Worm (Caenorhabditis elegans) whole organism, L2 larva: Measurements from ENCODE around the gene C46A5.4.

Experiments
- ceh-82 ChIP-seq: fragments of 150-350 bp; optimal IDR thresholded peaks from 2 replicates; lab custom pipeline; 2014; ENCODE audit warnings: missing biosample characterization, missing genetic modification characterization
- dmd-4 ChIP-seq: sonication (generic microtip); optimal IDR thresholded peaks from 2 replicates; lab custom pipeline; 2017; ENCODE audit warnings: missing biosample characterization, missing genetic modification characterization

DNA sequence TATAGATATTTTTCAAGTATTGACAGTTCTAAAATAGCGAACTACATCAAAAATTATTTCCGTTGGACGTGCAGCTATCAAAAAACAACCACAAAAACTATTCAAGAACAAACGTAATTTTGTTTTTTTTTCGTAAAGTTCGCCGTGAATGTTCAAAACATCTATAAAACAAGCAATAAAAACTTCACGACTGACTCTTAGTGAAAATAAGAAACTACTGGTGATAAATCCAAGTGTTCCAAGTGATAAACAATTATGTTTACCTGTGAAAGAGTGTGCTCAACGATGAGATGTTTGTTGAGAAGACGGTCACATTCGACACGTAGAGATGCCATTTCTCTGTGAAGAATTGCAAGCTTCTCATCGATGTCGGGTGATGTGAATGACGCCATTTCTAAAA is 34.3 kb downstream of the C46A5.4 start, which contains the start of gene C50F7.6:
- no peak for TF ChIP-seq ceh-82
- TF ChIP-seq dmd-4 (tag; lab: Kevin White, UChicago), result no peak
